Fruit fly (Drosophila melanogaster): ENCODE measurements around the gene CG32269.
A peak's percentile ranks its signal among the peaks of the same experiment; 100 is the strongest.

The CG32269 gene

dm6 chr3L:3164951-3165350 lies 43.8 kb downstream of the CG32269 start, which contains the start of gene CG32280 (continued):
- peak; percentile 40 for TF ChIP-seq Fer1 (GFP tag; optimal IDR thresholded peaks at IDR 0.05)
- no peak for TF ChIP-seq nom (GFP tag; optimal IDR thresholded peaks at IDR 0.05)
- TF ChIP-seq her (GFP tag; optimal IDR thresholded peaks at IDR 0.05): peak; percentile 37
- TF ChIP-seq sr (GFP tag; IDR thresholded peaks at IDR 0.05): no peak
- TF ChIP-seq caup (GFP tag; optimal IDR thresholded peaks at IDR 0.05; ENCODE audit: severe bottlenecking): peak; percentile 50
- no peak for TF ChIP-seq Lim3 (GFP tag; IDR thresholded peaks at IDR 0.05)
- TF ChIP-seq CG10462 (GFP tag; optimal IDR thresholded peaks at IDR 0.05): no peak
- peak; percentile 17; the same call in 1 of the 2 replicates for TF ChIP-seq lmd (GFP tag; IDR thresholded peaks at IDR 0.05)
- TF ChIP-seq trem (tag; optimal IDR thresholded peaks at IDR 0.05): peak; percentile 59
- no peak for TF ChIP-seq jigr1 (GFP tag; IDR thresholded peaks at IDR 0.05)
- no peak for TF ChIP-seq CG1233 (GFP tag; optimal IDR thresholded peaks at IDR 0.05)
- peak; percentile 29 for TF ChIP-seq CG6813 (GFP tag; optimal IDR thresholded peaks at IDR 0.05)
- peak; percentile 25; the same call in 1 of the 2 replicates for TF ChIP-seq Ptx1 (GFP tag; IDR thresholded peaks at IDR 0.05)
- no peak for TF ChIP-seq kay (GFP tag; optimal IDR thresholded peaks at IDR 0.05)
- no peak for TF ChIP-seq gsb-n (tag; optimal IDR thresholded peaks at IDR 0.05)
- TF ChIP-seq PHDP (tag; optimal IDR thresholded peaks at IDR 0.05): peak; percentile 4
- peak; percentile 48 for TF ChIP-seq CG10267 (tag; optimal IDR thresholded peaks at IDR 0.05)
- TF ChIP-seq sisA (GFP tag; IDR thresholded peaks at IDR 0.05): no peak
- TF ChIP-seq CG9727 (GFP tag; optimal IDR thresholded peaks at IDR 0.05): no peak
- no peak for TF ChIP-seq corto (GFP tag; optimal IDR thresholded peaks at IDR 0.05)
- TF ChIP-seq grau (tag; optimal IDR thresholded peaks at IDR 0.05): peak; percentile 30
- no peak for TF ChIP-seq dan (GFP tag; IDR thresholded peaks at IDR 0.05)
- TF ChIP-seq amos (GFP tag; IDR thresholded peaks at IDR 0.05; ENCODE audit: partially characterized antibody): peak; percentile 91
- peak; percentile 89 for TF ChIP-seq CG6791 (GFP tag; IDR thresholded peaks at IDR 0.05; ENCODE audit: partially characterized antibody)
- TF ChIP-seq gem (tag; optimal IDR thresholded peaks at IDR 0.05): no peak
- TF ChIP-seq Kr (GFP tag; optimal IDR thresholded peaks at IDR 0.05): no peak
- TF ChIP-seq Rfx (GFP tag; IDR thresholded peaks at IDR 0.05): peak; percentile 43; the same call in 1 of the 2 replicates
- TF ChIP-seq az2 (GFP tag; optimal IDR thresholded peaks at IDR 0.05): peak; percentile 1
- no peak for TF ChIP-seq CG4282 (GFP tag; optimal IDR thresholded peaks at IDR 0.05)
- TF ChIP-seq slbo (GFP tag; IDR thresholded peaks at IDR 0.05): peak; percentile 65
- peak; percentile 68 for TF ChIP-seq CG7271 (tag; optimal IDR thresholded peaks at IDR 0.05)
- peak; percentile 76; the same call in 1 of the 2 replicates for TF ChIP-seq CG42726 (GFP tag; IDR thresholded peaks at IDR 0.05; ENCODE audit: partially characterized antibody)
- no peak for TF ChIP-seq CG8359 (GFP tag; optimal IDR thresholded peaks at IDR 0.05; ENCODE audit: borderline replicate concordance)
- TF ChIP-seq CG13624 (GFP tag; optimal IDR thresholded peaks at IDR 0.05): peak; percentile 24
- no peak for TF ChIP-seq Spps (tag; optimal IDR thresholded peaks at IDR 0.05)
- no peak for TF ChIP-seq Camta (GFP tag; optimal IDR thresholded peaks at IDR 0.05)
- TF ChIP-seq CG17912 (GFP tag; optimal IDR thresholded peaks at IDR 0.05): no peak
- TF ChIP-seq odd (GFP tag; optimal IDR thresholded peaks at IDR 0.05): no peak
- peak; percentile 38 for TF ChIP-seq Ets97D (GFP tag; optimal IDR thresholded peaks at IDR 0.05)
- peak; percentile 6 for TF ChIP-seq pum (GFP tag; optimal IDR thresholded peaks at IDR 0.05)
- no peak for TF ChIP-seq bowl (GFP tag; IDR thresholded peaks at IDR 0.05)
- no peak for TF ChIP-seq CG6689 (GFP tag; IDR thresholded peaks at IDR 0.05)
- TF ChIP-seq NK7.1 (GFP tag; optimal IDR thresholded peaks at IDR 0.05): no peak
- peak; percentile 86 for TF ChIP-seq HLH4C (GFP tag; IDR thresholded peaks at IDR 0.05; ENCODE audit: partially characterized antibody)
- peak; percentile 22 for TF ChIP-seq ems (GFP tag; optimal IDR thresholded peaks at IDR 0.05)
- no peak for TF ChIP-seq CG16863 (GFP tag; optimal IDR thresholded peaks at IDR 0.05)
- no peak for TF ChIP-seq CG13894 (tag; optimal IDR thresholded peaks at IDR 0.05)
- no peak for TF ChIP-seq wor (GFP tag; IDR thresholded peaks at IDR 0.05)
- peak; percentile 22 for TF ChIP-seq sug (tag; optimal IDR thresholded peaks at IDR 0.05)
- no peak for TF ChIP-seq CG7786 (GFP tag; optimal IDR thresholded peaks at IDR 0.05)
- TF ChIP-seq Elba2 (GFP tag; optimal IDR thresholded peaks at IDR 0.05): no peak
